Worm (Caenorhabditis elegans) whole organism, L4 larva: ENCODE measurements around the gene F35F10.5.

ENCODE experiments used
- F49E8.2 ChIP-seq: sonication (generic microtip); optimal IDR thresholded peaks from 2 replicates; lab custom pipeline; 2016; ENCODE audit warnings: missing compliant biosample characterization, mild to moderate bottlenecking, missing genetic modification characterization, borderline replicate concordance
- nhr-11 ChIP-seq: fragments of 150-350 bp; optimal IDR thresholded peaks from 2 replicates; lab custom pipeline; 2014; ENCODE audit warnings: missing biosample characterization, missing genetic modification characterization

ce11 chrV:3241175-3241574, 43.6 kb upstream of the F35F10.5 start, which contains the start of gene srj-11:
- TF ChIP-seq nhr-11 (no peak), F49E8.2 (no peak)
